Fruit fly (Drosophila melanogaster): Measurements from ENCODE around the gene CG33331.

The CG33331 gene

DNA sequence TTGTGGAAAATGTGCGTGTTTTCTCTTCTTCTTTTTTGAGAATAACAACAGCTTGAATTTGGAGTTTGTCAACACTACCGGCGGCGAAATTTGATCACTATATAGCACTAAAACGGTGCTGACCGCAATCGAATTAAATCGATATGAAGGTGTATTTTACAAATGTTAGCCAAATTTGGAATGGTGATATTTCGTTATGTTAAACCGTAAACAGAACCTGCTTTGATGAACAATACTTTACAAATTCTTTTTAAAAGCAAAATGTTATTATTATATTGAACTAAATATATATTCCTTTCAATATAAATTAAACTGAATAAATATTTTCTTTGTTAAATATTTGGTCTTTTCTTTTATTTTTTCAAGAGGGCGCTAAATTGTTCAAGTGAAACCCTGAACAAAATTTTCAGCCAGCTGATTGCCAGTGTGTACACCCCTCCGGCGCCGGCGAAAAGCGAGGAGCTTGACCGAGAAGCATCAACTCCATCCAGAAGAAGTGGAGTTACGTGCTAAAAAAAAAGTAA lies at the start of gene CG33331, which contains the start of the genes Rrp6 and CG33332:
TSS of gene CG33331 (plus strand) at position 446 of the 524 bp plus-strand sequence.
TSS of gene Rrp6 (minus strand) at position 236 of the 524 bp plus-strand sequence.
TSS of gene CG33332 (plus strand) at position 446 of the 524 bp plus-strand sequence.
- TF ChIP-seq ttk (optimal IDR thresholded peaks at IDR 0.05) (no peak), Sin3A (optimal IDR thresholded peaks at IDR 0.05) (no peak), Myc (optimal IDR thresholded peaks at IDR 0.05) (no peak), psq (optimal IDR thresholded peaks at IDR 0.05) (no peak), insv (optimal IDR thresholded peaks at IDR 0.05) (no peak), h (optimal IDR thresholded peaks at IDR 0.05) (no peak)

DNA sequence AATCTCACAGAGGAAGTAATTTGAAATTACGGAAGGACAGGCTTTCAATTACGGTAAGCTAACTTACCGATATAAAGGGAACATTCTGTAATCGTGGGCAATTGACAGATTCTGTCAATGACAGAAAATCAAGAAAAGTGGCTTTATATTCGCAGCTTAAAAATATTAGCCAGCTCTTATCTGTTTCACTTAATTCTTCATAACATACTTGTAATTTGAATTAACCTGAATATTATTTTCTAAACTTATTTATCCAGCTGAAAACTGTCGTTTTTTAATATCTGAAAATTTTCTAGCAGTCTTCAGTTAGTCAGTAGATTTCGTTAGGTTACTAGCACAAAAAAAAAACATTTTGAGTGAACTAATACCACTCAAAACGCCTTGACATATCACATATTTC lies 41.5 kb upstream of the CG33331 start, which contains the start of gene CG3610:
TSS of gene CG3610 (plus strand) at position 301 of the 400 bp plus-strand sequence.
- TF ChIP-seq Myc (optimal IDR thresholded peaks at IDR 0.05) = no peak

DNA sequence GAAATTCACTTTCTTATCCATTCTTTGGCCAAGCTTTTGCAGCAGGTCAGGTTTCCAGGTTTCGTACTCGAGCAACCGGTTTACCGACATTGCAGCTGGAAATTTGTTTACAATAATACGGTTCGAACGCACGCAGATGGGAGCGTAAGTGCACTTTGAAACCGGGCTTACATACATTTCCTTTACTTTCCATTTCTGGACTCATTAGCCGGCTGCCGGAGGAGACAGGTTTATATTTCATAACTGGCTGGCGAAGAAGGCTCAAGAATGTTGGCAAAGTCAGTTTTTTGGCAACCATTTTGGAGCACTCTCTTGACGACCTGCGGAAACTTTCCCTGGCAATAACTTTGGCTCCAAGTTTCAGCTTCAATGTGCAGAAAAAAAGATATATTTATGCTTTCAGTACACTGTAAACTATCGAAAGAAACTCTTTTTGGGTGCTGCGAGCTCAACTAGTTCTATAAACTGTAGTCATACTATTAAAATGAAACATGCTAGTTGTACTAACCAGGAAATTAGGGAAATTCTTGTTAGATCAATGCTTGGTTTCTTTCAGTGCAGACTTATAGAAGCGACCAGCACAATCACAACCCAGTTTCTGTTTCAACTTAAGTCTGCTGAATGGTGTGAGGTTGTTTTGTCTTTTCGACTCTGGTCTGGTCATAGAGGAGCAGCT lies 39.2 kb upstream of the CG33331 start:
- TF ChIP-seq ttk (optimal IDR thresholded peaks at IDR 0.05) (no peak), h (optimal IDR thresholded peaks at IDR 0.05) (no peak), Myc (optimal IDR thresholded peaks at IDR 0.05) (no peak), psq (optimal IDR thresholded peaks at IDR 0.05) (no peak), Sin3A (optimal IDR thresholded peaks at IDR 0.05) (no peak), insv (optimal IDR thresholded peaks at IDR 0.05) (no peak)

- TF ChIP-seq h (optimal IDR thresholded peaks at IDR 0.05) = no peak
- TF ChIP-seq psq (optimal IDR thresholded peaks at IDR 0.05) = no peak
- TF ChIP-seq insv (optimal IDR thresholded peaks at IDR 0.05) = no peak
- no peak for TF ChIP-seq ttk (optimal IDR thresholded peaks at IDR 0.05)
- no peak for TF ChIP-seq Sin3A (optimal IDR thresholded peaks at IDR 0.05)
- TF ChIP-seq Myc (optimal IDR thresholded peaks at IDR 0.05) = no peak
Measured at dm6 chr3R:14847844-14848243, 38.4 kb upstream of the CG33331 start.

- TF ChIP-seq Myc (optimal IDR thresholded peaks at IDR 0.05) = no peak
- no peak for TF ChIP-seq insv (optimal IDR thresholded peaks at IDR 0.05)
- TF ChIP-seq Sin3A (optimal IDR thresholded peaks at IDR 0.05) = no peak
- no peak for TF ChIP-seq ttk (optimal IDR thresholded peaks at IDR 0.05)
- no peak for TF ChIP-seq psq (optimal IDR thresholded peaks at IDR 0.05)
- no peak for TF ChIP-seq h (optimal IDR thresholded peaks at IDR 0.05)
Measured at dm6 chr3R:14852610-14853009, 33.6 kb upstream of the CG33331 start.

dm6 chr3R:14853767-14854191 lies 32.5 kb upstream of the CG33331 start:
- no peak for TF ChIP-seq psq (optimal IDR thresholded peaks at IDR 0.05)
- TF ChIP-seq ttk (optimal IDR thresholded peaks at IDR 0.05) = no peak
- no peak for TF ChIP-seq Myc (optimal IDR thresholded peaks at IDR 0.05)
- TF ChIP-seq h (optimal IDR thresholded peaks at IDR 0.05) = no peak
- TF ChIP-seq insv (optimal IDR thresholded peaks at IDR 0.05) = no peak
- no peak for TF ChIP-seq Sin3A (optimal IDR thresholded peaks at IDR 0.05)

dm6 chr3R:14864819-14865218 lies 21.4 kb upstream of the CG33331 start:
- TF ChIP-seq Sin3A (optimal IDR thresholded peaks at IDR 0.05) (no peak), psq (optimal IDR thresholded peaks at IDR 0.05) (no peak), Myc (optimal IDR thresholded peaks at IDR 0.05) (no peak), h (optimal IDR thresholded peaks at IDR 0.05) (no peak), ttk (optimal IDR thresholded peaks at IDR 0.05) (no peak), insv (optimal IDR thresholded peaks at IDR 0.05) (no peak)

DNA sequence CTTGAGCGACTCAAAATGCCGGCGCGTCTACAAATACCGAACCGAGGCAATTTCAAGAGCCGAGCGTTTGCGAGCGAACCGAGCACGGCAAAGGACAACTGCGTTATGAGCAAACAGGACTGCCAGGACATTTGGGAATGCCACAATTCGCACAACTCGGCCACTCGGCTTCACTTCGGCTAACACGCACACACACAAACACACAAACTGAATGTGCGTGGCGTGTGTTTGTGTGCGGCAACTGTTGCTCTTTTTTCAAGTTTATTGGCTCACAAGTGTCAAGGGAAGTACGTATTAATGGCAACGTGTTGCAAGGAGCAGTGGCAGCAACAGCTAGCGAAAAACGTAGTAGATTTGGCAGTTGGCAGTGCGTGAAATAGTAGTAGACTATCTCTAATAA lies 12.9 kb upstream of the CG33331 start:
- TF ChIP-seq ttk (optimal IDR thresholded peaks at IDR 0.05) = no peak
- no peak for TF ChIP-seq h (optimal IDR thresholded peaks at IDR 0.05)
- no peak for TF ChIP-seq Sin3A (optimal IDR thresholded peaks at IDR 0.05)
- TF ChIP-seq psq (optimal IDR thresholded peaks at IDR 0.05) = no peak
- TF ChIP-seq insv (optimal IDR thresholded peaks at IDR 0.05) = no peak
- TF ChIP-seq Myc (optimal IDR thresholded peaks at IDR 0.05) = no peak

DNA sequence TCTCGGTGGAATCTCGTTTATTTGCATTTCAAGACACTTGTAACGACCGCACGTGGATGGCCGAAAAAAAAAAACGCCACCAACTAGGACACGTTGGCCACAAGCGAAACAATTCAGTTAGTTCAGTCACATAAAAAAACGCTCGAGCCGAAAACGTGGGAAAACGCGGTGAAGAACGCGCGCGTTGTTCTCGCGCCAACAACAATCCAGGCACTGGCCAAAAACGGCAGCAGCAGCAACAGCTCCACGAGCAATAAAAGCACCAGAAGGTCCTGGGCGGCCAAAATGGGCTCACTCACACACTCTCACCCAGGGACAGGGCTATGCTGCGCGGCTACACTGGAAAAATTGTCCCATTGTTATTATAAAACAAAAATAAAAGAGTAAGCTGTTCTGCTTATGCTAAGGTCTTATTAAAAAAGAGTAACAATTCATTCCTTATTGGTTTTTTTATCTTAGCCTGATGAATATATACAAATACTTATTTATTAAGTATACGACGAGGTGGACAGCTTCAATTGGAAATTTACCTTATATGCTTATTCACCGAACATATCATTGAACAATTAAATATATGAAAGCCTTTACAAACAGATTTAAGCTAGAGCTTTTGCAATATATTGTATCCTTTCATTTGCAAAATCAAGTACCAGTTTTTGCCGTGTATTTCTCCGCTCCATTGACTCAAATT lies 10.8 kb upstream of the CG33331 start, which contains the start of gene btsz:
TSS of gene btsz (minus strand) at position 215 of the 691 bp plus-strand sequence.
- TF ChIP-seq psq (optimal IDR thresholded peaks at IDR 0.05) (no peak), Myc (optimal IDR thresholded peaks at IDR 0.05) (no peak), ttk (optimal IDR thresholded peaks at IDR 0.05) (no peak), h (optimal IDR thresholded peaks at IDR 0.05) (no peak), Sin3A (optimal IDR thresholded peaks at IDR 0.05) (no peak), insv (optimal IDR thresholded peaks at IDR 0.05) (no peak)

dm6 chr3R:14875965-14876331 lies 10.3 kb upstream of the CG33331 start:
- TF ChIP-seq insv (optimal IDR thresholded peaks at IDR 0.05) (no peak), ttk (optimal IDR thresholded peaks at IDR 0.05) (no peak), Sin3A (optimal IDR thresholded peaks at IDR 0.05) (no peak), psq (optimal IDR thresholded peaks at IDR 0.05) (no peak), h (optimal IDR thresholded peaks at IDR 0.05) (no peak), Myc (optimal IDR thresholded peaks at IDR 0.05) (no peak)

DNA sequence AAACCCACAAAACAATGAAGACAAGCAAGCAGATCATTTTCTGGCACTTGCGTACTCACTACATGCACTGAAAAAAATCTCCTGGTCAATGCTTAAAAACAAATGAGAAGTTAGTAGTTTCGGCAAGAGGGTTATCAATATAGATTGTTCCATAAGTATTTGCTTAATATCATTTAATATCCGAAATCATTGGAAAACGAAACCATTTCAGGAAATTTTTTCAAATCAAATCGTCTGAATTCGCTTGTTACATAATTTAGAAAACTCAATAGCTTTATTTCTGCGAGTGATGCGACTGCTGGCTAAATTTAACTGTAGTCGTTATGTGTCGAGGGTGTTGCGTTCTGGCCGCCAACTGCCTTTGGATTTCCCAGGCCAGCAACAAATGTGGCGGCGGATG lies 8.1 kb upstream of the CG33331 start:
- TF ChIP-seq insv (optimal IDR thresholded peaks at IDR 0.05) (no peak), psq (optimal IDR thresholded peaks at IDR 0.05) (no peak), h (optimal IDR thresholded peaks at IDR 0.05) (no peak), ttk (optimal IDR thresholded peaks at IDR 0.05) (no peak), Sin3A (optimal IDR thresholded peaks at IDR 0.05) (no peak), Myc (optimal IDR thresholded peaks at IDR 0.05) (no peak)

DNA sequence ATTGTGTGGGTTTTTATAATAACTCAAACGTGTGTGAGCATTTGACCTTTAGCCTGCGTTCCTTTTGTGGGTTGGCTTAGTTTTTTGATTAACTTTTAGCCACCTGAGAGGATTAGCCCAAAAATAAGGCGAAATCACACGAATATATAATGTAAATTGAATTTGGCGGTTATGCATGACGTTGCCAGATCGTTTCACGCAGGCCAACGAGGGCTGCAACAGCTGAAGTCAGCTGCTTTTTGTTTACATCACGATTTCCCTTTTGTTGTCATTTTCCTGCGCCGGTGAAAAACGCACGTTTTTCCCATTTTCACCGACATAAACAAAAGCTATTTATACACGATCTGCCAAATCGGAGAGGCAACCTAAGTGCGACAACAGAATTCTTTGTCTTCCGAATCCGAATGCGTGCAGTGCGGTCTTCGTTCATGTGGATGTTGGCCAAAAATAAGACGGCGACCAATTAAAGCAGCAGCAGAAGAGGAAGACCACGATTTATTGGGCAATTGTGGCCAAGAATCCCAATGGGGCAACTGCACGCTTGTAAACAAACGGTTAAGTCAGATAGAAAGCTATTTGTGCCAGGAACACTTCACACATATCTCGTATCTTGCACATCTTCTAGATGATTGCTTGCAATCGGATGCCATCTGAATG lies 6.9 kb upstream of the CG33331 start, which contains the start of gene CG3631:
TSS of gene CG3631 (plus strand) at position 251 of the 657 bp plus-strand sequence.
- TF ChIP-seq insv (optimal IDR thresholded peaks at IDR 0.05) (no peak), psq (optimal IDR thresholded peaks at IDR 0.05) (no peak), Sin3A (optimal IDR thresholded peaks at IDR 0.05) (no peak), ttk (optimal IDR thresholded peaks at IDR 0.05) (no peak), h (optimal IDR thresholded peaks at IDR 0.05) (no peak), Myc (optimal IDR thresholded peaks at IDR 0.05) (no peak)

All from Kc167 (cell line).